Fruit fly (Drosophila melanogaster) whole organism, larva: ENCODE measurements around the gene CG31627.
A peak's percentile ranks its signal among the peaks of the same experiment; 100 is the strongest.

Experiments used
- noc ChIP-seq: fragments of 200-800 bp; sonication (Bioruptor generic); optimal IDR thresholded peaks from 3 replicates; lab custom pipeline; 2019; ENCODE audit warnings: missing biosample characterization, mild to moderate bottlenecking, missing genetic modification characterization, moderate library complexity

CG31627 gene

DNA sequence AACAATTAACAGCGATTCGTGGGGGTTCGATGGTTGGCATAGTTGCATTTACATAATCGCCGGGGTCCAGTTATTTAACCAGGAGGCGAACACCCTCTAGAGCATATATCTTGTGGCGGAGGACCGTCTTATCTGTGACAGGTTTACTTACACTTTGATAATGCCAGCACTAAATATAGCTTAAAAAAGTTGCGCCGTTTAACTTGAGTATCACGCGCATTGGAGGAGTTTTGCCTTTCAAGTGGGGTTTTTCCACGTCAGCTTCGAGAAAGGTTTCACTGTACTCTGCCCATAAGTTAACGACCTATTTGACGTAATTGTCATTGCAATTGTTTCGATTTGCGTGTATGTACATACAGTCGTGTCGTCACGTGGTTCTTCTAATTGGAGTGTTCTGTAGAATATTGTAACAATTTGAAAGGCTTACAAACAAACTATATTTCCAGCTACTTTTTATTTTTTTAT, 3.8 kb upstream of the CG31627 start:
- TF ChIP-seq noc (tag; lab: Kevin White, UChicago), result no peak

DNA sequence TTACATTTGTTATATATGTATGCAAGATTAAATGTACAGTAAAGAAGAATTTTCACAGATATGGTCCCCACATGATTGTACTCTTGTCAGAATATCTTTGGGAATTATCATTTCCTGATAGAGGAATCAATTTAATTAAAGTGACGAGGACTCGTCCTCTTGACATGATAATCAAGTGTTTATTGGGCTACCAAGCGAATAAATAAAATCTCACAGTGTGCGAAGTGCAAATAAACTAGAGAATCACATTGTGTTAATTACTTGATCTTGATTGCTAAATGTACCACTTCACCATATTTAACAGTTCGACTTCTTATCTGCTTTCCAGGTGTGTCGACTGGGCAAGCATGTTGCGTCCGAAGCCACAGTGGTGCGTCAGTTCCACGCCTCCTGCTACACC, 3.2 kb upstream of the CG31627 start:
- no peak for TF ChIP-seq noc (tag; lab: Kevin White, UChicago)

- TF ChIP-seq noc (tag; lab: Kevin White, UChicago), result no peak
These were observed 5.6 kb downstream of the CG31627 start for dm6 chr2L:21178436-21179216.

DNA sequence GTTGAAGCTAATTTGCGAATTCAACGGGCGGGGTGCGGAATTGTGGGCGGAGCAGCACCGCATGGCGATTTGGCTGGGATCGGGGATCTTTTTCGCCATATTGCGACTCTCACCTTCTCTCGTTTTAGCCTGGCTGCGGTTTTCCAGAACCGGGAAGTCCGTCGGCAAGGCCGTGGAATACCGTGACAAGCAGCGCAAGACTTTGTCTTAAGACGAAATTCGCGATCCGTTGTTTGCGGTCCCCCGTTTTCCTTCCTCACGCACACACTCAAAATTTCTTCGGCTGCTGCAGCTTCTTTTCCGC, 6.1 kb downstream of the CG31627 start:
- no peak for TF ChIP-seq noc (tag; lab: Kevin White, UChicago)

DNA sequence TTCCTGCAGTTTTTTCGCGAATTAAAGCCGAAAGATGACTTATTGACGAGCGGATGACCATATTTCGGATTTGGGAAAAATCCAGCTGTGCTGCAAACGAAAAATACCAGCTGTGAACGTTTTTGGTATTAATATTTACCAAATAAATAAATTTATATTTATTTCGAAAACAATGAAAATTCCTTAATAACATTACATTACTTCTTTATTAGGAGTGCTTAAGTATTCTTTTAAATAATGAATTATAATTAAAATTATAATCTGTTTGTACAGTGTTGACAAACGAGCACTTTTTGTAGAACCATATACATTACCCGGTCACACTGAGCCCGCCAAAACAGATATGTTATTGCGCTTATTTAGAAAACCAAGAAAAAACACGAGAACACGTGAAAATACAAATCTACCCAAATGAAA, 6.6 kb downstream of the CG31627 start, which contains the start of the genes bur and Mcm10:
TSS of gene bur (minus strand) at position 69 of the 417 bp plus-strand sequence.
TSS of gene Mcm10 (plus strand) at position 319 of the 417 bp plus-strand sequence.
- TF ChIP-seq noc (tag; lab: Kevin White, UChicago), result no peak

dm6 chr2L:21187753-21188152, 14.7 kb downstream of the CG31627 start:
- no peak for TF ChIP-seq noc (tag; lab: Kevin White, UChicago)

DNA sequence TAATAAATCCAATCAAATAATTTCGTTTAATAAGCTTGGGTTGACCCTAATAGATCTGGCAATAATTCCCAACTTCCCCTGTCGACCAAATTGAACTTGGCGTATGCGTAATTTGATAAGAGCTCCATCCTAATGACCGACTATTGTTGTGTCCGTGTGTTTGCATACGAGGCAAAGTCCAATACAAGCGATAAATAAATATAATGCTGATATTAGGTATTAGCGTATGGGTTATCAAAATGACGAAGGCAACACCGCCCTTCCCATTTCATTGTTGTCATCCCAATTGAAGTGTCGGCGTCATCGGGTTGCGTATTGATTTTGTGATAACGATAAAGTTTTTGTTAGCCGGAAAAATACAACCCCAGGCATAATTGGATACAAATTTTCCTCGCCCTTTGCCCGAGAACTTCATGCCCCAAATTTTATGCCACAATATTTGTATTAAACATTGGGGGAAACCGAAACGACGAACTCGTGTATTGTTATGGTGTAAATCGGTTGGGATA, 16.3 kb downstream of the CG31627 start:
- no peak for TF ChIP-seq noc (tag; lab: Kevin White, UChicago)

DNA sequence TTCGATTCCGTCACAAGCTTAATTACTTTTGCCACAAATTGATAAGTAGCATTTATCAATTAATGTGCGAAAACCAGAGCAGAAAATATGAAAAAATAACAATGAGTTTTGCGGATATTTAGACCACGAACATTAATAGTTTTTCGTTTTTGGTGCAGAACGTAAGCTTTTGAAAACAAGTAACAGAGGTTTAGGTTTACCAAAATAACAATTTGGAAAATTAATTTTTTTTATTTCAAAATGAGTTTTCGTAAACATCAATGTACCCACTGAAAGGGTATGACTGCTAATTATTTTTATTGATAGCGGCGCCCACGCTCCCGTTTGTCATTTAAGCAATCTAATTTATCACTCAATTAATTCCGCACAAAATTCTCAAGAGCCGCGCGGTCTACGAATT, 22.3 kb downstream of the CG31627 start:
- TF ChIP-seq noc (tag; lab: Kevin White, UChicago), result peak; percentile 48

DNA sequence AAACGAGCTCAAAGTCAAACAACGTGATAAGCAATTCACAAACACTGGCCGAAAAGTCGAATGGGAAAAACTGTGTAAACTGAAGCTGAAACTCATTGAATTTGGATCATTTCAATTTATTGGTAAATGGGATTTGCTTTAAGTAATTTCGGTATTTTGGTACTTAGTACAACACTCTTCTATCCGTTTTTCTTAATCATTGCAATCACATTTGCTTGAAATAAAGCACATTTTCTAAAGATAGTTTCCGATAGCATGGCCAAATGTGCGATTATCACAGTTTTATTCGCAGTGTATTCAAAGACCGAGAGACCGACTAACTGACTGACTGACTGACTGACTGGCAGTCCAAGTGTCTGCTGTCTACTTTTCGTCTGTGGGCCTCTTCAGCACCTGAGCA, 23.5 kb downstream of the CG31627 start:
- peak; percentile 67 for TF ChIP-seq noc (tag; lab: Kevin White, UChicago)

DNA sequence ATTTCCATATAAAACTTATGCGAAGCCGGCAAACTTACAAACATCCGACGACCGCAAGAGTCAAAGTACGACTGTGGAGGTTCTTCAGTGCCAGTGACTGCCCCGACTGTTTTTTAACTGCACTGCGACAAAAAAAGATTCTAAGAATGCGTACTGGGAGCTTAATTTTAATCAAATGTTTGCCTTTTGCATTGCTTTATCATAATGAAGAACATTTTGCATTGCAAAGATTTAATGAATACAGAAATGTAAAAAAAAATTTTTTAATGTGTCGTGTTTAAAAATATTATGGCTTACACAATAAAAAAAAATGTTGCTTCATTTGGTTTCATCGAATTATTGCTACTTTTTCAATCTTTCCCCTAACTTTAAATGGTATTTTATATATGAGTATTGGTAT, 24.2 kb downstream of the CG31627 start:
- no peak for TF ChIP-seq noc (tag; lab: Kevin White, UChicago)

DNA sequence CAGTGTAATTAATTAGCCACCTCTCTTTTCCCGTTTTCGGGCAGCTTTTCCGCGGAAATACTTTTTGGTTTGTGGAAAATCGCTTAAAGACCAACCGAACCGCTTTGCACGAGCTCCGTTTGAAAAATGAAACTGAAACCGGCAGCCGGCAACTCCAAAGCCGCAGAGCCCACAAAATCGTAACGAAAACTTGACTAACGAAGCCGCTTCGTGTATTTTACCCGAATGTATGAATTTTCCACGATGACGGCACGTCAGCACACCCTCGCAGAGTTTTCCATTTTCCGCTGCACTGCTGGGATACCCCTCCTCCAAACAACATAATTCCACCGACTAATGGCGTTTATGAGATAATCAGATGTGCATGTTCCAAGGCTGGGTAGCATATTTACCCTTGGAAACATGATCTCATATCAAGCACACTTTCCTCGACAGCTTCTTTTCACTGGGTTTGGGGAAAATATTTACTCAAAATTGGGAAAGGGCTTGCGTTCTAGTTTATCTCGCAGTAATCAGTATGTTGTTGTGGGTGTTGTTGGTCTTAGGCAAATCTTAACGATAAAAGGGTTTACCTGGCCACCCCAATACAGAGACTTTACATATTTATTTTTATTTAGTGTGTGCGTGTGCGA, 25.7 kb downstream of the CG31627 start, which contains the start of gene Ret:
TSS of gene Ret (minus strand) at position 130 of the 632 bp plus-strand sequence.
- TF ChIP-seq noc (tag; lab: Kevin White, UChicago), result no peak

DNA sequence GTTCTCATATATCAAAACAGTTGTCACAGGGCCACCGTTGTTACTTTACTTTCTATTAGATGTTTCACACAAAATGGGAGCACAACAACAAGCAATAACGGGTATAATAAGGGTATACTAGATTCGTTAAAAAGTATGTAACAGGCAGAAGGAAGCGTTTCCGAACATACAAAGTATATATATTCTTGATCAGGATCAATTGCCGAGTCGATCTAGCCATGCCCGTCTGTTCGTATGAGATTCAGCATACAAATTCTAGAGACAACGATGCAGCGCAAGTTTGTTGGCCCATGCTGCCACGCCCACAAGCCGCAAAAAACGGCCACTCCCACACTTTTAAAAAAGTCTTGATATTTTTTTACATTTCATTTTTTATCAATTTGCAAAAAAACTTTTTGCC, 27.3 kb downstream of the CG31627 start, which contains the start of gene CG31624:
TSS of gene CG31624 (minus strand) at position 101 of the 400 bp plus-strand sequence.
- no peak for TF ChIP-seq noc (tag; lab: Kevin White, UChicago)

dm6 chr2L:21202702-21203101, 29.7 kb downstream of the CG31627 start, which contains the start of gene CG31988:
CG31988 (minus strand) TSS chr2L:21202802.
- TF ChIP-seq noc (tag; lab: Kevin White, UChicago), result no peak

DNA sequence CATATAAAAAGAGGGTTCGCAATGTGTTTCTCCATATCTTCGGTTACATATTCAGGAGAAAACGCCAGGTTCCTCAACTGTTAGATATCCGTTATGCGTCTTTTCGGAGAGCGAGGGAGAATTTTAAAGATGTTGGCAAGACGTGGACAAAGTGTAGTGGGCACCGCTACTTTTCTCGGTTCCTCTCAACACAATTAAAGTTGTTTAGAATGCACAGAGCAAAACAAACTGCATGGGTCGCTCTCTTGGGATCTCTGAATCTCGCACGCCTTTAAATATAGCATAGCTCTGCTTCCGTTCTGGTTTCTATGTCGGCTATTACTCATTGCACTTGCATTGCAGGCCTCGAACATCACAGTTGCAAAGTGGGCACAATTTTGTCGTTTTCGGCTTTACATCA, 33.2 kb downstream of the CG31627 start, which contains the start of gene clumsy:
TSS of gene clumsy (plus strand) at position 301 of the 400 bp plus-strand sequence.
- no peak for TF ChIP-seq noc (tag; lab: Kevin White, UChicago)

DNA sequence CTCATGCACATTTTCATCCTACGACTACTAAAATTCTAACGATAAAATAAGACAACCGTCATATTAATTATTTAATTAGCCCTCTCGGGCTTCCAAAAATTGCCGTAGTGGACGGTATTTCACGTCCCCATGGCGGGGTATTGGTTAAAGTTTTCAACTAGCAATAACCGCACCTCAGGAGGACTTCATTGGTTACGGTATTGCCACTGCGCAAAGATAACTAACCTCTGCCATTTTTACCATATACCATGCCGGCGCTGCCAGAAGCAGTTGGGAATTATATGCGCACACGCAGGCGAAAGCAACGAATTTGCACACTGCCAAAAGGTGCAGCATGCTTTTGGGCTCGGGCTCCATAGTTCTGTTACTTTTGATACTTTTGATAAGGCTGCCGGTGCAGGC, 41.9 kb downstream of the CG31627 start:
- TF ChIP-seq noc (tag; lab: Kevin White, UChicago), result no peak

- TF ChIP-seq noc (tag; lab: Kevin White, UChicago), result peak; percentile 24
These were observed 45.4 kb downstream of the CG31627 start, which contains the start of gene CG8679 for dm6 chr2L:21218240-21218911. CG8679 (minus strand) TSS chr2L:21218544.
